ENCODE assay signal across 4 fruit fly cellular contexts in the genomic region with DNA sequence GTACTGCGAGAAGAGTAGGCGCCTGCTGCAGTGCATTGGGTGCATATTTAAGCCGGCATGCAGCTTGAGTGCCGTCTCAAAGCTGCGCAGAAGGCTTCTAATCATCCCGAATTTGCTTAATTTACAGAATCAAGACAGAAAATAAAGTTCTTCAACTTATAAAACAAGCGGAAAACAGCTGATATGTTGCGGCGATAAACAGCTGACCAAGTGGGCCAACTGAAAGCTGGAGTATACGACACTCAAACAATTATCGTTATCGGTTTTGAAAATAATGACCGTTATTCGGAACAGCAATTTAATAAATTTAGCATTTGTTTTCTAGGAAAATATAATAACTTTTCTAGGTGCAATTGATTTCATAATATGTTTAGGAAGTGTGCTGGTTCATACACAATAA.
TF ChIP-seq lines count a peak whose summit lies in the region.

A gene (minus strand): TSS at position 189 of the 400 bp plus-strand sequence.

- peak; percentile 37 for TF ChIP-seq CTCF in whole organism, embryonic (GFP tag; optimal IDR thresholded peaks at IDR 0.05; lab: Kevin White, UChicago)

TF ChIP-seq in whole organism, adult, 20 proteins besides CTCF, POLR2A, EP300 and RAD21:
- TF ChIP-seq bab1 (GFP tag; optimal IDR thresholded peaks at IDR 0.05; lab: Kevin White, UChicago): peak; percentile 71
- TF ChIP-seq ovo (GFP tag; optimal IDR thresholded peaks at IDR 0.05; lab: Kevin White, UChicago): no peak

TF ChIP-seq in whole organism, embryonic, 481 proteins besides CTCF, POLR2A, EP300 and RAD21 (continues in another document):
- TF ChIP-seq CG17186 (GFP tag; optimal IDR thresholded peaks at IDR 0.05; lab: Kevin White, UChicago) (peak; percentile 30), CG4707 (GFP tag; optimal IDR thresholded peaks at IDR 0.05; lab: Kevin White, UChicago) (no peak), trem (tag; optimal IDR thresholded peaks at IDR 0.05; lab: Kevin White, UChicago) (peak; percentile 50), CG9797 (GFP tag; optimal IDR thresholded peaks at IDR 0.05; lab: Kevin White, UChicago) (peak; percentile 16), Ada2b (GFP tag; IDR thresholded peaks at IDR 0.05; lab: Robert Waterston, UW) (no peak), Pdp1 (GFP tag; optimal IDR thresholded peaks at IDR 0.05; lab: Kevin White, UChicago) (peak in 1 of 2 experiments; percentile 94), CG4404 (GFP tag; IDR thresholded peaks at IDR 0.05; lab: Robert Waterston, UW) (no peak), CG13424 (tag; optimal IDR thresholded peaks at IDR 0.05; lab: Kevin White, UChicago) (peak; percentile 10), CG34422 (GFP tag; IDR thresholded peaks at IDR 0.05; lab: Robert Waterston, UW) (0 out of 3 replicates have a peak, but pooled peaks have one; percentile 42), unc-4 (GFP tag; IDR thresholded peaks at IDR 0.05; lab: Robert Waterston, UW; ENCODE audit: partially characterized antibody) (peak; percentile 43; the same call in 1 of the 2 replicates), sens (GFP tag; lab: Kevin White, UChicago) (peak; percentile 53), CG18011 (GFP tag; optimal IDR thresholded peaks at IDR 0.05; lab: Kevin White, UChicago) (peak; percentile 99), zf30C (GFP tag; optimal IDR thresholded peaks at IDR 0.05; lab: Kevin White, UChicago) (no peak), repo (GFP tag; optimal IDR thresholded peaks at IDR 0.05; lab: Kevin White, UChicago) (no peak), CG31224 (GFP tag; IDR thresholded peaks at IDR 0.05; lab: Robert Waterston, UW) (no peak), MESR4 (GFP tag; optimal IDR thresholded peaks at IDR 0.05; lab: Kevin White, UChicago) (peak; percentile 53), CG2199 (GFP tag; IDR thresholded peaks at IDR 0.05; lab: Robert Waterston, UW) (peak; percentile 49; the same call in 1 of the 3 replicates), CG15073 (GFP tag; optimal IDR thresholded peaks at IDR 0.05; lab: Kevin White, UChicago) (no peak), CG6791 (GFP tag; IDR thresholded peaks at IDR 0.05; lab: Robert Waterston, UW; ENCODE audit: partially characterized antibody) (peak; percentile 58; the same call in 2 of the 3 replicates), CG42726 (GFP tag; IDR thresholded peaks at IDR 0.05; lab: Robert Waterston, UW; ENCODE audit: partially characterized antibody) (peak; percentile 45; the same call in 1 of the 2 replicates), cwo (GFP tag; optimal IDR thresholded peaks at IDR 0.05; lab: Kevin White, UChicago) (no peak), HmgZ (tag; optimal IDR thresholded peaks at IDR 0.05; lab: Kevin White, UChicago) (peak; percentile 59), CG11504 (tag; optimal IDR thresholded peaks at IDR 0.05; lab: Kevin White, UChicago) (peak; percentile 87), Opbp (GFP tag; IDR thresholded peaks at IDR 0.05; lab: Robert Waterston, UW; ENCODE audit: partially characterized antibody) (peak; percentile 46; the same call in 2 of the 3 replicates), zen (tag; optimal IDR thresholded peaks at IDR 0.05; lab: Kevin White, UChicago) (no peak), psq (GFP tag; optimal IDR thresholded peaks at IDR 0.05; lab: Kevin White, UChicago) (no peak)

TF ChIP-seq in whole organism, pupa, 21 proteins besides CTCF, POLR2A, EP300 and RAD21:
- TF ChIP-seq D1 (tag; optimal IDR thresholded peaks at IDR 0.05; lab: Kevin White, UChicago) (no peak), Pif1B (GFP tag; optimal IDR thresholded peaks at IDR 0.05; lab: Kevin White, UChicago) (no peak), CG14655 (GFP tag; optimal IDR thresholded peaks at IDR 0.05; lab: Kevin White, UChicago) (no peak), CG15710 (tag; optimal IDR thresholded peaks at IDR 0.05; lab: Kevin White, UChicago) (no peak), CG9948 (tag; optimal IDR thresholded peaks at IDR 0.05; lab: Kevin White, UChicago) (no peak), Snoo (tag; optimal IDR thresholded peaks at IDR 0.05; lab: Kevin White, UChicago) (no peak), CG4496 (GFP tag; IDR thresholded peaks at IDR 0.05; lab: Robert Waterston, UW) (0 out of 3 replicates have a peak, but pooled peaks have one; percentile 7), Ets98B (GFP tag; IDR thresholded peaks at IDR 0.05; lab: Robert Waterston, UW) (no peak)

TF ChIP-seq in whole organism, wandering third instar larva, 38 proteins besides CTCF, POLR2A, EP300 and RAD21:
- no peak for TF ChIP-seq lola (GFP tag; optimal IDR thresholded peaks at IDR 0.05; lab: Kevin White, UChicago)
- no peak for TF ChIP-seq Hnf4 (GFP tag; optimal IDR thresholded peaks at IDR 0.05; lab: Kevin White, UChicago)
- TF ChIP-seq jim (GFP tag; optimal IDR thresholded peaks at IDR 0.05; lab: Kevin White, UChicago): no peak
- no peak for TF ChIP-seq Mio (GFP tag; optimal IDR thresholded peaks at IDR 0.05; lab: Kevin White, UChicago)
- TF ChIP-seq Abd-B (GFP tag; optimal IDR thresholded peaks at IDR 0.05; lab: Kevin White, UChicago): no peak
- TF ChIP-seq Vsx2 (GFP tag; optimal IDR thresholded peaks at IDR 0.05; lab: Kevin White, UChicago; ENCODE audit: partially characterized antibody): peak; percentile 74
- peak in 1 of 2 experiments; percentile 4 for TF ChIP-seq dl (GFP tag; optimal IDR thresholded peaks at IDR 0.05; lab: Kevin White, UChicago; ENCODE audit: insufficient read depth in 1 of 2, partially characterized antibody in 2 of 2)
- peak; percentile 88 for TF ChIP-seq Dif (GFP tag; optimal IDR thresholded peaks at IDR 0.05; lab: Kevin White, UChicago; ENCODE audit: partially characterized antibody)
- TF ChIP-seq Rel (GFP tag; optimal IDR thresholded peaks at IDR 0.05; lab: Kevin White, UChicago): no peak
- no peak for TF ChIP-seq Rel (tag; optimal IDR thresholded peaks at IDR 0.05; lab: Kevin White, UChicago)
TF ChIP-seq in whole organism, wandering third instar larva: peak in this region for 3.
